Fruit fly (Drosophila melanogaster) S2 (cell line): ENCODE measurements around the gene Hel89B.
A peak's percentile ranks its signal among the peaks of the same experiment; 100 is the strongest.

Experiments
- CG8478 ChIP-seq: fragments of >200 bp; optimal IDR thresholded peaks from 2 replicates; lab custom pipeline; 2018
- CTCF ChIP-seq, 2 experiments: fragments of >200 bp; optimal IDR thresholded peaks; 2 replicates each; lab custom pipeline; 2018

Gene Hel89B

DNA sequence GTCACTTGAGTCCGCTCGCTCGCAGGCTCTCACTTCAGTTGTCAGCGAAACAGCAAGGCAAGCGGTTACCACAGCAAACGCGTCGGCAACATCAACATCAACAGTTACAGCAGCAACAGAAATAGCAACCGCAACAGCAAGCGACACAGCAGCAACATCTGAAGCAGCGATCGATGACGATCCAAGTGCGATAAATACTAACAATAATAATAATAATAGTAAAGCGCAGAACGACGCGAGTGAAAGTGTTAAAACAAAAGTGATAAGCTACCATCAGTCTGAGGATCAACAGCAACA is 21.4 kb downstream of the Hel89B start:
- no peak for TF ChIP-seq CTCF (optimal IDR thresholded peaks at IDR 0.05; lab: Kevin White, UChicago)
- no peak for TF ChIP-seq CG8478

DNA sequence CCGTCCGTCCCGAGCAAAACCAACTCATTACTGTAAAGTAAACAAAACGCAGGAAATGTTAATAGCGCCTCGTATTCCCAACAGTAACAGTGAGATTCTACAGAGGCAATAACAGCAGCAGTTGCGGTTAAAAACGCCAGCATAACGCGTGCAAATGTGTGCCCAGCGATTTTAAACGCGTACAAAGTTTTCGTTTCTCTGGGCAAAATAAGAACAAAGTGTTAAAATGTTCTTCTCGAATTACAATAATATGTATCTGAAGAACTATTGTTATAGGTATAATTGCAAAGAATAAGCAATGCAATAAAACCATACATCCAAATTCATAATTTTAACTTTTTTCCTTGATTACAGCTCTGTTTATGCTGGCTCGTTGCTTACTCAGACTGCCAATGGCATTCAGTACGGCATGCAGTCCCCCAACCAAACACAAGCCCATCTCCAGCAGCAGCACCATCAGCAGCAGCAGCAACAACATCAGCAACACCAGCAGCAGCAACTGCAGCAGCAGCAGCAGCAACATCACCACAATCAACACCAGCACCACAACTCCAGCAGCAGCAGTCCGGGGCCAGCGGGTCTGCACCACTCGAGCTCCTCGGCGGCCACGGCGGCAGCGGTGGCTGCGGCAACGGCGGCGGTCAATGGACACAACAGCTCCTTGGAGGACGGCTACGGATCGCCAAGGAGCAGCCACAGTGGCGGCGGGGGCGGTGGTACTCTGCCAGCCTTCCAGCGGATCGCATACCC is 26.0 kb downstream of the Hel89B start:
- no peak for TF ChIP-seq CG8478
- TF ChIP-seq CTCF (optimal IDR thresholded peaks at IDR 0.05; lab: Kevin White, UChicago) = no peak

DNA sequence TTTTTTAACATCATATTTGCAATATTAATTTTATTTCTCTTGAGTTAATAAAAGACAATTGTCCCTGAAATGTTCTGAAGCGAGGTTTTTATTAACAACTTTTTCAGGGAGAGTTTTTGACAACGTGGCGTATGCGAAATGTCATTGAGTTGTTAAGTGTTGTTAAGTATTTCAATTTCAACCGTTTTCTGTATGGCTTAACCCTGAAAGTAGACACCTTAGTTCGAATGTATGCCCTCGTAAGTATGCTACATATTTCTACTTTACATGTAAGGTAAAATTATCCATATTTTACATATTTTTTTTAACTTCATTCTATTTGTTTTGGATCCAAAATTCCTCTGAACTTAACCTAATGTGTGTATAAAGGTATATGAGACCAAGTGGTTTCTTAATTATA is 30.9 kb downstream of the Hel89B start:
- peak; percentile 15 to 53 for TF ChIP-seq CTCF (optimal IDR thresholded peaks at IDR 0.05; lab: Kevin White, UChicago)
- TF ChIP-seq CG8478 = no peak

DNA sequence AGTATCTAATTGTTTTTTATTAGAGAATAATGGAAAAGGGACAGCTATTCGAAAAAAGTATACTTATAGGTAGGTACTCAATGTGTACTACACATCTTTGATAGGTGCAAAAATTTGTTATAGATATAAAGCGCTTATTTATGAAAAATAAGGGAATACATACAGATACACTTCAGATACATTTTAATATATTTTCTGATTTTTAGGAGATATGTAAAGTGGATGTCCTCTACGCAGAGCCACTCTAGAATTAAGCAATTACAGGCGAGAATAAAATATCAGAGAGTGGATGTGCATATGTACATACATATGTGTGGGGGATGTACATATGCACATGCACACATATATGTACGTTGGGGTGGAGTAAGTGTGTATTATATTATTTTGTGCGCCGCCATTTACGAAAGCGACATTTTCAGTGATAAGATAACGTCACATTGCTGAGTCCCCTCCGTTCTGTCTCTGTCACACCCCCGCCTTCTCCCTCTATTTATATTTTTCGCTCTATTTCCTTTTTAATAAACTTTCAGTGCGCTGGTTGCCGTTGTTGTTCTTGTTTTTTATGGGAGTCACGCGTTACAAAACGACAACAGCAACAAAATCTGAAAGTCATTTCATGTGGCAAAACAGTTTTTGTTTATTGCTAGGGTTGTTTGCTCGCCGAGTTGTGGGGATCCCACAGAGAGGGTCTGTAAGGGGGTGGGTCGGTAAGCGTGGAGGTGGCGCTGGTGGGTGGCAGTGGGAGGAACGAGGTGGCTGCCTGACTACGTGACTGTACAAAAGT is 31.8 kb downstream of the Hel89B start:
- TF ChIP-seq CG8478 (peak; percentile 61), CTCF (optimal IDR thresholded peaks at IDR 0.05; lab: Kevin White, UChicago) (no peak)

DNA sequence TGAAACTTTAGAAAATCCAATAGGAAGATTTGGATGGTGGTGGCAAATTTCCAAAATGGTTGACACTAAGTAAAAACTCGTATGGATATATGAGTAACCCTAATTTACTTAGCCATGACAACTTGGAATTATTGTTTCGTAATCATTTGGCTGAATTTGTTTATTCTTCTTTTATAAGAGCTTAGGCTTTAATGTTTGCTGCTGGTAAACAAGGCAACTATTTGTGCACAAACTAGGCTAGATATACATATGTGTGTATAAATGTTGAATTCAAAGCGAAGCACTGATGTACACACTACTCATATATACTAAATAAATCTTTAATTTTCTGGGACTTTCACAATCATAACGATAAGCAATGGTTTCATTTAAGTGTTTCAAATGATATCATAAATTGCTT is 32.8 kb downstream of the Hel89B start:
- TF ChIP-seq CTCF (optimal IDR thresholded peaks at IDR 0.05; lab: Kevin White, UChicago) (no peak), CG8478 (no peak)

DNA sequence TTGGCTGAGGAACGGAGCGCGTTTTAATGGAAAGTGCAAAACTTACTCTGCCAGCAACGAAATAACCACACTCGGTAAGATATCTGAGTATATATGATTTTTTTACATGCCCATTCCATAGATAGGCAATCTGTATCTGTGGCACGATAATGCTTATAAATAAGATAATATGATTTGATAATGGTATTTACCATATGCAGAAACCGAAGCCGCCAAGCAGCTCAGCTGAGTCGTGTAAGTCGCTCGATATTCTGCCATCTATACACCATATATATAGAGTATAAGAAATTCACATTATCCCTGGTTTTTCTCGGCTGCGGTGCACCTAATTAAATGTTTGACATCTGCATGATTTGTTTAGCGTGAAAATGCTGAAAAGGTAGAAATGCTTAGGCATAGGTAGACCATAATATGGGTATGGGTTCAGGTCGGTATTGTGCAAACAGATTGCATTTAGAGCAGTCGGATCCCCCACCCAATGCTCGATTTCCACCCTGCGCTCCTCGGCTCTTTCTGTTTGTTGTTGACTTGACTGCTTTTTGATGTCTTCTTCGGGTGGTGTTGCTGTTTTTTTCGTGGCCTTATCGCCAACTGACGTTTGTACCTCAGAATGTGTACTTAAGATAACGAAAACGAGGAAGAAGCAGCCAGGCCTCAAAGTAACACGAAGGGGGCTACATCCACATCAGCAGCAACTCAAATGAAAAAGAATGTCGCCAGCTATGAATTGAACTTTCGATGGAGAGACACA is 33.9 kb downstream of the Hel89B start:
- TF ChIP-seq CTCF (optimal IDR thresholded peaks at IDR 0.05; lab: Kevin White, UChicago) (no peak), CG8478 (no peak)

DNA sequence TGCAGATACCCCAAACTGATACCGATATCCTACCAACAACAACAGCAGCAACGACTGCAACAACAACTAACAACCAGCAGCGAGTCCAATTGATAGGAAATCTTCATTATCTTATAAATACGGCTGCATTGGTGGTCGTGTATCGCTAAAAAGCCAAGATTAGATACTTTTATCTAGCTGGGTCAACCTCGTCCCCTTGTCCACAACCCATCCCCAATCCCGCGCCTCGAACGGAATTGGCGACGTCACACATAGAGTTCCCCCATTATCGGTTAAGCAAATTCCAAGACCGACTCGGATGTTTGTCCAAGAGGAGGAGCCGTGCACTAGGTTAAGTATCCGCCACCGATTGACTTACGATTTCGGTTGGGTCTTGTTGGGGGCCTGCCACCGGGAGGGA is 35.2 kb downstream of the Hel89B start:
- TF ChIP-seq CG8478 = no peak
- TF ChIP-seq CTCF (optimal IDR thresholded peaks at IDR 0.05; lab: Kevin White, UChicago) = no peak

DNA sequence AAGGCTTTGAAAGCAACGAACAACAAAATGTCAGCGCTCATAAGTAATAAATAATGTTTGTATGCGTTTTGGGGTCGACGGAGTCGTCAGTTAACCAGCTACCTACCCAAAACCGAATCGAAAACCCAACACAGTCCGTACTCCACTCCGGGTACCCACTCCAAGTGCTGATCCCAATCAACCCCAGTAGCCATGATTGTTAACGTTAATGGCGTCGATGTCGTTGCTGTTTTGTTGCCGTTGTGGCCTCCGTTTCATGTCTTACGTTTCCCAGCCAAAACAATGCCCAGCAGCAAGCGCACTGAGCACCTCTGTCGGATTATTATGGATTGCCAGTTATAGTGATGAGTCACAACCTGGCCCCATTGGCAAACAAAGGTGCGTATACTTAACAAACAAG is 35.9 kb downstream of the Hel89B start, which contains the start of gene GATAe:
GATAe (plus strand) TSS at position 76 of the 400 bp plus-strand sequence.
- TF ChIP-seq CG8478 = no peak
- TF ChIP-seq CTCF (optimal IDR thresholded peaks at IDR 0.05; lab: Kevin White, UChicago) = no peak

DNA sequence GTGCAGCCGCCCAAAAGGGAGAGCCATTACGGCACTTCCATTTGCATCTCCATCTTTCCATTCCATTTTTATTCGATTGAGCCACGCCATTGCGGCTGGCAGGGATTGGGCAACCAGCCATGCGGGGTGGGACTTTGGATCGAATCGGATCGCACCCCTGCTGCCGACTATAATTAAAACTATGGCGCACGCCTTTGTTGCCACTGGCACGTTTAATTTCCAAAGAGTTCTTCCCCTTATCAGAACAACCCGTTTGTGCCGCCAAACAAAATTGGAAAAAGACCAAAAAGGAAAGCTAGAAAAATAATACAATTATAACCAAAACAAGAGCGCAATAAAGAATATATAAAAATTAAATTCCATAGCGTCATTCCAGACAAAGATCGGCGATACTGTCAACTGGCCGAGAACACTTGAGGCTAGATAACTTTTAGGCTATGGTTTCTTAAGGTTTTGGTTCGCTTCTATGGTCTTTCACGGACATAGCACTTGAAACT is 37.0 kb downstream of the Hel89B start:
- TF ChIP-seq CG8478 = no peak

DNA sequence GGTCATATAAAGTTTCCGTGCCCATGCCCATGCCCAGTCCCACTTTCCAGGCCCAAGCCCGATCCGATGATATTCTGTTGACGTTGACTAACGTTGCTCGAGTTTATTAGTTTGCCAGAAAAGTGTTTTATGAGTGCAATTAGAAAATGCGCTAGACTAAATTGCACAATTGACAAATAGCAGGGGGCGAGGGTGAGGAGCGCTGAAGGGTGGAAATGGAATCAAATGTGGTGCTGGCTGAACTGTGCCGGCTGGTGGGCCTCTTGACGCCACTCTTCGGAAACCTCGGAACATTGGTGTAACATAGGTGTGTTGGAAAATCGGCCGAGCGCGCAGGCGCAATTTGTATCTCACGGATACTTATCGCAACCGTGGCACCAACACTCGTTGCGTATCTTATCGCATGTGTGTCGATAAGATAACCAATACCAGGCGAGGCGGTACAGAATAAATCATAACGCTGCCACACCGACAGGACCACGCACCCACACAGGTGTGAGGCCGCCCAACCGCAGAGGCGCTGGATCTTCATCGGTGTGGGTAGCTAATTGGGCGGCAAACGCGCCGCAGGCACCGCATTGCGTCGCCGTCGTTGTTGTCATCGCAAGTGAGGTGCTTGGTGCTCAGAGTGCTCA is 38.7 kb downstream of the Hel89B start:
- TF ChIP-seq CG8478 = no peak
- no peak for TF ChIP-seq CTCF (optimal IDR thresholded peaks at IDR 0.05; lab: Kevin White, UChicago)

DNA sequence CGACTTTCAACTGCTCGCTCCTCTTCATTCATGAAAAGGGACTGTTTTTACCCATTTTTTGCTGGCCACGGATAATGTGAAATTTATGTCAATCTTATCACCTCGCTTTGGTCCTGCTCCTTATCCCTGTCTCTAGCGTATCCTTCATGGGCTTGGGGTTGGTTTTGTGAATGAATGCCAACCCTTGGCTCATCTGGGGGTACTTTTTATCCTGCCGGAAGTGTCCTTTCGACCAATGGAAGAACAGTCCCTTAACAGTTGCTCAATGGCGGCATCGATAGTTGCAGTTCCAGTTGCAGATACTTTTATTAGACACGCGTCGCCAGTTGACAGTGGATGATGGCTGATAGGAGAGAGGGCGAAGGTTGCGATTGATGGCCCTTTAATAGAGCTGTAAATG is 40.5 kb downstream of the Hel89B start:
- TF ChIP-seq CG8478 (no peak), CTCF (optimal IDR thresholded peaks at IDR 0.05; lab: Kevin White, UChicago) (no peak)

DNA sequence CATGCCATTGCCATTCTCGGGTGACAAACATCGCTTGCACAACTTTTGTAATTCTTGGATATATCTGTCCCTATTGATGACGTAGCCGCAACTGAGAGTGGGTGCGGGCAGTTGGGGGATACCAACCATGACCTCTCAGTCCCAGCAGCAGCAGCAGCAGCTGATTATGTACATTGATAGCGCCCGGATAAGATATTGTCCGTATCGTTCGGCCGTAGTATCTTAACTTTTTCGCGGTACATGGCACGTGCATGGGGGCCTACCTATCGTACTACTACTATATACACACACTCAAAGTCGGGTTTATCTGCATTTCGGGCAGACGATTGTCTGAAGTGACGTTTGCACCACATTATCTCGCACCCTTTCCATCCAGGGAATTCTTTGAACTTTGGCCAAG is 41.5 kb downstream of the Hel89B start:
- no peak for TF ChIP-seq CTCF (optimal IDR thresholded peaks at IDR 0.05; lab: Kevin White, UChicago)
- no peak for TF ChIP-seq CG8478

DNA sequence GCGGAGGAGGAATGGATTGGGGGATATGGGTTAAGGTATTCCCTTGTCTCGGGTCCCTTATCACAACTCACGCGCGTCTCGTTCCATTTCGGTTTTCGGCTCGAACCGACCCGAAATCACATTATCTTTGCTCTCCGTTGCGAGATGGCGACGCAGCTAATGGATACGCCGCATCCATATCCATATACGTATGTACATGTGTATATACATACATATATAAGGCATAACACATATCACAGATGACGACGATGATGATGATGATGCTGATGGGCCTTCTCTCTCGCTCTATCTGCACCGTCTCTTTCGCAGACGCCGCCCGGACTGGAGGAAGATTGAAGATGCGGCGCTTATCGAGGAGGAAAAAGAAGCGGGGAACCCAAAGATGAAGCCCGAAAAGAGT is 48.9 kb downstream of the Hel89B start:
- TF ChIP-seq CG8478 = no peak
- TF ChIP-seq CTCF (optimal IDR thresholded peaks at IDR 0.05; lab: Kevin White, UChicago) = no peak

DNA sequence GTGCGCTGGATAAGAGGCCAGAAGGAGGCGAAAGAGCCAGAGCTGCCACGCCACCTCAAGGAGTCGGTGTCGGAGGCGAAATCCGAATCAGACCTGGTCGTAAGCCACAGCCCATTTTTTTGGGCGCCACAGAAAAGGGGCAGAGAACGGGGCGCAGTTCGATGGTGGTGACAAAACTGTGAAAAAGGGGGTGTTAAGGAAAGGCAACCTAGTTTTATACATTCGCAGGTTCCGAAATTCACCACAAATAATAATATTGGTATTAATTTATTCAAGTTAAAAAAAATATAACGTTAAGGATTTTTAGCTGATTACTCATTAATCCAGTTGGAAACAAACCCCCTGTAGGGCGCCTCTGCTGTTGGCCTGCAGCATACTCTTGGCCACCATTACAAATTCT is 50.5 kb downstream of the Hel89B start:
- TF ChIP-seq CG8478 (no peak), CTCF (optimal IDR thresholded peaks at IDR 0.05; lab: Kevin White, UChicago) (no peak)

DNA sequence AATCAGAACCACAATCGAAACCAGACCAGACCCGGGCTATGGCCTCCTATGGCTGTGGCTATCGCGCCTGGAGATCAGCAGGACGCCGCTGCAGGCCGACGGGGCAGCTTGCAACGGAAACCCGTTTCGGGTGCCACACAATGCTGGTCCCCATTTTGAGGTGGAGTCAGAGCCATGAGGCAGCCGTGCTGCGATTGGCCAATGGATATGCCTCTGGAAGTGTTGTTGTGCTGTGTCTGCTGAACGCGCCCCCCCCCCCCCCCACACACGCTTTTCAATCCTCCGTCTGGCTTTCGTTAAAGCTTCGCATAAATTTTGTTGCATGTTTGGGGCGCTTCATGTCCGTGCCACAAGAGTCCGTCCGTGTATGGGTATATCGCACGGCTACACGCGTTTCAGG is 51.0 kb downstream of the Hel89B start:
- TF ChIP-seq CG8478 (no peak), CTCF (optimal IDR thresholded peaks at IDR 0.05; lab: Kevin White, UChicago) (no peak)
